Fruit fly (Drosophila melanogaster) whole organism, embryonic: ENCODE data around the gene CG7970.
A peak's percentile ranks its signal among the peaks of the same experiment; 100 is the strongest.

Experiments used
- Aef1 ChIP-seq: fragments of 200-800 bp; sonication (Bioruptor generic); IDR thresholded peaks from 3 replicates; pipeline ENCODE4 v1.3.6; 2022; ENCODE audit warnings: missing biosample characterization, missing genetic modification characterization
- Awh ChIP-seq: fragments of 200-800 bp; sonication (Bioruptor generic); IDR thresholded peaks from 2 replicates; pipeline ENCODE4, ENCODE4 v1.3.6; 2022; ENCODE audit warnings: missing biosample characterization, missing genetic modification characterization
- BtbVII ChIP-seq: fragments of 200-800 bp; sonication (Bioruptor generic); optimal IDR thresholded peaks from 3 replicates; lab custom pipeline; 2017; ENCODE audit warnings: missing biosample characterization, mild to moderate bottlenecking, missing genetic modification characterization
- CG1233 ChIP-seq: fragments of 200-800 bp; sonication (Bioruptor generic); optimal IDR thresholded peaks from 4 replicates; lab custom pipeline; 2018; ENCODE audit warnings: missing biosample characterization, mild to moderate bottlenecking, missing genetic modification characterization
- CG13296 ChIP-seq: fragments of 200-800 bp; sonication (Bioruptor generic); optimal IDR thresholded peaks from 3 replicates; lab custom pipeline; 2018; ENCODE audit warnings: missing biosample characterization, mild to moderate bottlenecking, missing genetic modification characterization
- CG13894 ChIP-seq: fragments of 200-800 bp; sonication (Bioruptor generic); optimal IDR thresholded peaks from 3 replicates; lab custom pipeline; 2018; ENCODE audit warnings: missing biosample characterization, mild to moderate bottlenecking, missing genetic modification characterization, moderate library complexity
- CG15073 ChIP-seq: fragments of 200-800 bp; sonication (Bioruptor generic); optimal IDR thresholded peaks from 2 replicates; lab custom pipeline; 2016; ENCODE audit warnings: missing biosample characterization, missing genetic modification characterization
- CG15514 ChIP-seq: fragments of 200-800 bp; sonication (Bioruptor generic); optimal IDR thresholded peaks from 3 replicates; lab custom pipeline; 2017; ENCODE audit warnings: missing biosample characterization, missing genetic modification characterization, mild to moderate bottlenecking, moderate library complexity, missing genetic modification reagents
- CG17568 ChIP-seq: fragments of 200-800 bp; sonication (Bioruptor generic); optimal IDR thresholded peaks from 2 replicates; lab custom pipeline; 2018; ENCODE audit warnings: missing biosample characterization, mild to moderate bottlenecking, missing genetic modification characterization, moderate library complexity
- CG18619 ChIP-seq: fragments of 200-800 bp; sonication (Bioruptor generic); optimal IDR thresholded peaks from 3 replicates; lab custom pipeline; 2017; ENCODE audit warnings: missing biosample characterization, mild to moderate bottlenecking, missing genetic modification characterization
- CG3281 ChIP-seq: fragments of 200-800 bp; sonication (Bioruptor generic); optimal IDR thresholded peaks from 3 replicates; lab custom pipeline; 2017; ENCODE audit warnings: missing biosample characterization, mild to moderate bottlenecking, missing genetic modification characterization
- CG3995 ChIP-seq: fragments of 200-800 bp; sonication (Bioruptor generic); optimal IDR thresholded peaks from 3 replicates; lab custom pipeline; 2016; ENCODE audit warnings: missing biosample characterization, missing genetic modification characterization
- CG42726 ChIP-seq: fragments of 200-800 bp; sonication (Bioruptor generic); IDR thresholded peaks from 2 replicates; pipeline ENCODE4 v1.3.6; 2022; ENCODE audit warnings: missing biosample characterization, missing genetic modification characterization; ENCODE audit not compliant: partially characterized antibody
- CG4360 ChIP-seq: fragments of 200-800 bp; sonication (Bioruptor generic); IDR thresholded peaks from 2 replicates; pipeline ENCODE4 v1.3.6; 2022; ENCODE audit warnings: missing biosample characterization, missing genetic modification characterization
- CG4820 ChIP-seq: fragments of 200-800 bp; sonication (Bioruptor generic); optimal IDR thresholded peaks from 3 replicates; lab custom pipeline; 2016; ENCODE audit warnings: missing biosample characterization, missing genetic modification characterization
- CG6175 ChIP-seq: fragments of 200-800 bp; sonication (Bioruptor generic); IDR thresholded peaks from 3 replicates; pipeline ENCODE4 v1.3.6; 2022; ENCODE audit warnings: missing biosample characterization, missing genetic modification characterization
- CG7963 ChIP-seq: fragments of 200-800 bp; sonication (Bioruptor generic); IDR thresholded peaks from 3 replicates; pipeline ENCODE4 v1.3.6; 2022; ENCODE audit warnings: missing biosample characterization, missing genetic modification characterization; ENCODE audit not compliant: partially characterized antibody
- CG9727 ChIP-seq: fragments of 200-800 bp; sonication (Bioruptor generic); optimal IDR thresholded peaks from 3 replicates; lab custom pipeline; 2017; ENCODE audit warnings: missing biosample characterization, mild to moderate bottlenecking, missing genetic modification characterization
- CG9876 ChIP-seq: fragments of 200-800 bp; sonication (Bioruptor generic); optimal IDR thresholded peaks from 2 replicates; lab custom pipeline; 2016; ENCODE audit warnings: missing biosample characterization, missing genetic modification characterization
- Fer3 ChIP-seq: fragments of 200-800 bp; sonication (Bioruptor generic); optimal IDR thresholded peaks from 2 replicates; lab custom pipeline; 2018; ENCODE audit warnings: missing biosample characterization, mild to moderate bottlenecking, missing genetic modification characterization, moderate library complexity
- H2.0 ChIP-seq: fragments of 200-800 bp; sonication (Bioruptor generic); IDR thresholded peaks from 2 replicates; pipeline ENCODE4 v1.3.6; 2022; ENCODE audit warnings: missing biosample characterization, missing genetic modification characterization
- Hey ChIP-seq: fragments of 200-800 bp; sonication (Bioruptor generic); optimal IDR thresholded peaks from 3 replicates; lab custom pipeline; 2018; ENCODE audit warnings: missing biosample characterization, mild to moderate bottlenecking, missing genetic modification characterization
- Hr78 ChIP-seq, 2 experiments: fragments of 200-800 bp in 1 of 2; fragments of >200 bp in 1 of 2; sonication (Bioruptor generic) in 1 of 2; optimal IDR thresholded peaks; 2 replicates each; lab custom pipeline; 2017 to 2019; ENCODE audit warnings: missing biosample characterization in 2 of 2, missing genetic modification characterization in 2 of 2, mild to moderate bottlenecking in 1 of 2, moderate library complexity in 1 of 2
- Meics ChIP-seq: fragments of 200-800 bp; sonication (Bioruptor generic); optimal IDR thresholded peaks from 2 replicates; lab custom pipeline; 2017; ENCODE audit warnings: missing biosample characterization, mild to moderate bottlenecking, missing genetic modification characterization
- Nf-YB ChIP-seq: fragments of 200-800 bp; sonication (Bioruptor generic); optimal IDR thresholded peaks from 3 replicates; lab custom pipeline; 2019; ENCODE audit warnings: missing biosample characterization, mild to moderate bottlenecking, missing genetic modification characterization, moderate library complexity
- NfI ChIP-seq: fragments of 200-800 bp; sonication (Bioruptor generic); optimal IDR thresholded peaks from 3 replicates; lab custom pipeline; 2018; ENCODE audit warnings: missing biosample characterization, mild to moderate bottlenecking, missing genetic modification characterization, moderate library complexity
- Optix ChIP-seq: fragments of 200-800 bp; sonication (Bioruptor generic); IDR thresholded peaks from 3 replicates; pipeline ENCODE4 v1.3.6; 2022; ENCODE audit warnings: missing biosample characterization, missing genetic modification characterization
- Scr ChIP-seq: fragments of 200-800 bp; sonication (Bioruptor generic); IDR thresholded peaks from 2 replicates; pipeline ENCODE4 v1.3.6; 2022; ENCODE audit warnings: missing biosample characterization, missing genetic modification characterization; ENCODE audit not compliant: partially characterized antibody
- Side ChIP-seq: fragments of 200-800 bp; sonication (Bioruptor generic); optimal IDR thresholded peaks from 2 replicates; lab custom pipeline; 2016; ENCODE audit warnings: missing biosample characterization, missing genetic modification characterization
- Ssrp ChIP-seq: fragments of 200-800 bp; sonication (Bioruptor generic); optimal IDR thresholded peaks from 2 replicates; lab custom pipeline; 2018; ENCODE audit warnings: missing biosample characterization, mild to moderate bottlenecking, missing genetic modification characterization, moderate library complexity
- Vsx1 ChIP-seq: fragments of 200-800 bp; sonication (Bioruptor generic); optimal IDR thresholded peaks from 2 replicates; lab custom pipeline; 2017; ENCODE audit warnings: missing biosample characterization, mild to moderate bottlenecking, missing genetic modification characterization, missing genetic modification reagents
- cad ChIP-seq: fragments of >200 bp; optimal IDR thresholded peaks from 2 replicates; lab custom pipeline; 2017; ENCODE audit warnings: missing biosample characterization, missing genetic modification characterization
- cato ChIP-seq: fragments of 200-800 bp; sonication (Bioruptor generic); optimal IDR thresholded peaks from 2 replicates; lab custom pipeline; 2016; ENCODE audit warnings: missing biosample characterization, missing genetic modification characterization, borderline replicate concordance
- chm ChIP-seq: fragments of 200-800 bp; sonication (Bioruptor generic); IDR thresholded peaks from 2 replicates; pipeline ENCODE4 v1.3.6; 2022; ENCODE audit warnings: missing biosample characterization, missing genetic modification characterization
- corto ChIP-seq: fragments of 200-800 bp; sonication (Bioruptor generic); optimal IDR thresholded peaks from 2 replicates; lab custom pipeline; 2016; ENCODE audit warnings: missing biosample characterization, mild to moderate bottlenecking, missing genetic modification characterization, moderate library complexity
- da ChIP-seq: fragments of 200-800 bp; sonication (Bioruptor generic); optimal IDR thresholded peaks from 2 replicates; lab custom pipeline; 2016; ENCODE audit warnings: missing biosample characterization, missing genetic modification characterization
- fd64A ChIP-seq: fragments of 200-800 bp; sonication (Bioruptor generic); optimal IDR thresholded peaks from 3 replicates; lab custom pipeline; 2018; ENCODE audit warnings: missing biosample characterization, mild to moderate bottlenecking, missing genetic modification characterization
- fru ChIP-seq: fragments of >200 bp; optimal IDR thresholded peaks from 2 replicates; lab custom pipeline; 2017
- ham ChIP-seq: fragments of 200-800 bp; sonication (Bioruptor generic); IDR thresholded peaks from 2 replicates; pipeline ENCODE4 v1.3.6; 2022; ENCODE audit warnings: missing biosample characterization, missing genetic modification characterization
- her ChIP-seq: fragments of 200-800 bp; sonication (Bioruptor generic); optimal IDR thresholded peaks from 2 replicates; lab custom pipeline; 2016; ENCODE audit warnings: missing biosample characterization, missing genetic modification characterization
- kah ChIP-seq: fragments of 200-800 bp; sonication (Bioruptor generic); optimal IDR thresholded peaks from 2 replicates; lab custom pipeline; 2018; ENCODE audit warnings: missing biosample characterization, mild to moderate bottlenecking, missing genetic modification characterization
- lov ChIP-seq, 2 experiments: fragments of 200-800 bp in 1 of 2; fragments of >200 bp in 1 of 2; sonication (Bioruptor generic) in 1 of 2; IDR thresholded peaks in 1 of 2; optimal IDR thresholded peaks in 1 of 2; 2 replicates in 1 of 2; 3 replicates in 1 of 2; pipeline versions ENCODE4 v1.3.6 to Lab custom; 2017 to 2022; ENCODE audit warnings: missing biosample characterization in 1 of 2, missing genetic modification characterization in 1 of 2
- mld ChIP-seq: fragments of 200-800 bp; sonication (Bioruptor generic); IDR thresholded peaks from 3 replicates; pipeline ENCODE4 v1.3.6; 2022; ENCODE audit warnings: missing biosample characterization, missing genetic modification characterization; ENCODE audit not compliant: partially characterized antibody
- nom ChIP-seq: fragments of 200-800 bp; sonication (Bioruptor generic); optimal IDR thresholded peaks from 2 replicates; lab custom pipeline; 2017; ENCODE audit warnings: missing biosample characterization, missing genetic modification characterization, mild to moderate bottlenecking, moderate library complexity, missing genetic modification reagents
- sima ChIP-seq: fragments of 200-800 bp; sonication (Bioruptor generic); optimal IDR thresholded peaks from 2 replicates; lab custom pipeline; 2016; ENCODE audit warnings: missing biosample characterization, missing genetic modification characterization
- sqz ChIP-seq: fragments of 200-800 bp; sonication (Bioruptor generic); optimal IDR thresholded peaks from 3 replicates; lab custom pipeline; 2018; ENCODE audit warnings: missing biosample characterization, mild to moderate bottlenecking, missing genetic modification characterization
- tll ChIP-seq, 2 experiments: fragments of 200-800 bp in 1 of 2; fragments of >200 bp in 1 of 2; sonication (Bioruptor generic) in 1 of 2; optimal IDR thresholded peaks; 2 replicates each; lab custom pipeline; 2017 to 2019; ENCODE audit warnings: missing biosample characterization in 2 of 2, missing genetic modification characterization in 2 of 2, mild to moderate bottlenecking in 1 of 2, moderate library complexity in 1 of 2
- unpg ChIP-seq: fragments of 200-800 bp; sonication (Bioruptor generic); optimal IDR thresholded peaks from 3 replicates; lab custom pipeline; 2018; ENCODE audit warnings: missing biosample characterization, mild to moderate bottlenecking, missing genetic modification characterization, moderate library complexity
- zen2 ChIP-seq: fragments of 200-800 bp; sonication (Bioruptor generic); IDR thresholded peaks from 3 replicates; pipeline ENCODE4 v1.3.6; 2022; ENCODE audit warnings: missing biosample characterization, missing genetic modification characterization; ENCODE audit not compliant: partially characterized antibody

Gene CG7970

DNA sequence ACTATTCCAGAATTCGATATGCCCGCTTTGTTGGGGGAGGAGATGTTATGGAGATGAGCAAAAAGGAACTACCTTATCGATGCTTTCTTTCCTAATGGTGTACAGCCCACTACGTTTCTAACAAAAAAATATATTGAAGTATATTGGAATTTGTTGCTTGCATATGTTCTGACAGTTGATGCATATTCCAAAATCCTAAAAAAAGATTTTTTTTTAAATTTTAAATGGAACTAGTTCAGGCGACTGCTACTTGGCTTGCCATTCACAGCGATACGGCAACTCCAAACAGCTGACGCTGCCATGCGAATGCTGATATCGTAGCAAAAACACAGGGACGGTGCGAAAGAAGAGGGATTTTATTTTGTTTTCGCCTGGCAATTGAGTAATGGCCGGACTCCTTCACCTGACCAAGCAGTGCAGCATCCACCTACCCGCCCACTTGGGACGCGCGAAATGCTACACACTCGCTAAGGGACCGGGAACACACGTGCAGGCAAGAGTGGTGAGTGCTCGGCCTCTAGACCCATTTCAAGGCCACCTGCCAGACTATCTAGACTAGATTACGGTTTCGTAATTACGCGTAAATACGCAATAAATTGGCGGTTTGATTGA lies 34.3 kb upstream of the CG7970 start, which contains the start of the genes CG13926, ABCB7 and CG33230 (continued):
- TF ChIP-seq Scr (GFP tag; lab: Robert Waterston, UW) (peak; percentile 54), CG4360 (GFP tag; lab: Robert Waterston, UW) (no peak), CG15073 (GFP tag; lab: Kevin White, UChicago) (no peak), tll (GFP tag; optimal IDR thresholded peaks at IDR 0.05; lab: Kevin White, UChicago) (no peak), her (GFP tag; lab: Kevin White, UChicago) (no peak), Fer3 (tag; lab: Kevin White, UChicago) (peak; percentile 5), fd64A (GFP tag; lab: Kevin White, UChicago) (no peak), cato (GFP tag; lab: Kevin White, UChicago) (no peak), zen2 (no peak), Hr78 (GFP tag; optimal IDR thresholded peaks at IDR 0.05; lab: Kevin White, UChicago) (no peak), Aef1 (GFP tag; lab: Robert Waterston, UW) (no peak), lov (optimal IDR thresholded peaks at IDR 0.05; lab: Kevin White, UChicago) (no peak), lov (GFP tag; IDR thresholded peaks at IDR 0.05; lab: Robert Waterston, UW) (no peak), mld (GFP tag; lab: Robert Waterston, UW) (no peak), CG1233 (GFP tag; lab: Kevin White, UChicago) (no peak), Hey (peak; percentile 81), CG3281 (GFP tag; lab: Kevin White, UChicago) (peak; percentile 55), H2.0 (no peak), CG7963 (no peak), nom (GFP tag; lab: Kevin White, UChicago) (no peak), sima (GFP tag; lab: Kevin White, UChicago) (no peak), Meics (GFP tag; lab: Kevin White, UChicago) (peak; percentile 45), corto (no peak), unpg (GFP tag; lab: Kevin White, UChicago) (no peak), chm (GFP tag; lab: Robert Waterston, UW) (no peak), Awh (GFP tag; lab: Robert Waterston, UW) (no peak), CG13296 (GFP tag; lab: Kevin White, UChicago) (no peak), Vsx1 (GFP tag; lab: Kevin White, UChicago) (no peak), BtbVII (no peak), CG4820 (GFP tag; lab: Kevin White, UChicago) (no peak), kah (GFP tag; lab: Kevin White, UChicago) (peak; percentile 29), Nf-YB (GFP tag; lab: Kevin White, UChicago) (no peak), ham (no peak), CG9727 (GFP tag; lab: Kevin White, UChicago) (peak; percentile 29), CG17568 (GFP tag; lab: Kevin White, UChicago) (no peak), fru (lab: Kevin White, UChicago) (no peak), CG15514 (GFP tag; lab: Kevin White, UChicago) (peak; percentile 99), CG18619 (GFP tag; lab: Kevin White, UChicago) (peak; percentile 14), CG3995 (GFP tag; lab: Kevin White, UChicago) (peak; percentile 24), NfI (GFP tag; lab: Kevin White, UChicago) (peak; percentile 16), cad (GFP tag; lab: Kevin White, UChicago) (no peak), sqz (GFP tag; lab: Kevin White, UChicago) (no peak), CG13894 (tag; lab: Kevin White, UChicago) (no peak), da (GFP tag; lab: Kevin White, UChicago) (no peak), CG6175 (GFP tag; lab: Robert Waterston, UW) (no peak), Optix (GFP tag; lab: Robert Waterston, UW) (no peak), CG9876 (no peak), Side (GFP tag; lab: Kevin White, UChicago) (no peak), CG42726 (GFP tag; lab: Robert Waterston, UW) (no peak), Ssrp (tag; lab: Kevin White, UChicago) (no peak)
